Worm (Caenorhabditis elegans) whole organism, L4 larva: ENCODE measurements around the gene C04E12.5.

Experiments
- madf-5 ChIP-seq, 2 experiments: fragments of 200-800 bp; sonication (Bioruptor generic); IDR thresholded peaks; 2 replicates each; pipeline ENCODE4 v1.3.6; 2022; ENCODE audit warnings: missing compliant biosample characterization in 2 of 2, missing genetic modification characterization in 2 of 2
- mep-1 ChIP-seq: fragments of 150-350 bp; sonication (generic microtip); optimal IDR thresholded peaks from 3 replicates; lab custom pipeline; 2014; ENCODE audit warnings: missing biosample characterization, missing genetic modification characterization
- nhr-28 ChIP-seq: fragments of 150-350 bp; optimal IDR thresholded peaks from 2 replicates; lab custom pipeline; 2014; ENCODE audit warnings: missing biosample characterization, missing genetic modification characterization
- snpc-4 ChIP-seq: fragments of 150-350 bp; optimal IDR thresholded peaks from 2 replicates; lab custom pipeline; 2014; ENCODE audit warnings: missing biosample characterization, missing genetic modification characterization

DNA sequence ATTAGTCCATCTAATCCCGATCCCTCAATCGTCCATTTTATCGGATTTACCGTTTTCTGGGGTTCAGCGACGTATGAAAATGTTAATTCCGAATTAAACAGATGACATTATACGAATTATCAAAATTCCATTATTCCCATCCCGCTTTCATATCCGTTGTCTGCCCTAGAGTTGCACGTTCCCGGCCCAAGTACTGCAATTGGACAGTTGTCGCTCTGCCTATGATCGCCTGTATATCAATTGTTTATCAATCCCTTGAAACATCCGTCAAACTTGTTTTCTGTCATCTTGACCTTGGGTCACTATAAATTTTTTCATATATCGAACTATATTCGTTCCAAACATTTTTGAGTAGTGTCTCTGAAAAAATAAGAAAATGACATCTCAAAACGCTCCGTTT, at the start of gene C04E12.5:
- no peak for TF ChIP-seq mep-1 (tag; lab: Kevin White, UChicago)
- no peak for TF ChIP-seq madf-5 (GFP tag; IDR thresholded peaks at IDR 0.05; lab: Robert Waterston, UW)
- TF ChIP-seq snpc-4: no peak
- no peak for TF ChIP-seq nhr-28 (tag; lab: Kevin White, UChicago)
